Worm (Caenorhabditis elegans) whole organism, young adult: ENCODE data around the gene cutl-15.

Experiments
- B0336.3 ChIP-seq: fragments of 200-800 bp; sonication (Bioruptor generic); IDR thresholded peaks from 2 replicates; pipeline ENCODE4 v1.3.6; 2022; ENCODE audit warnings: missing genetic modification characterization, missing compliant biosample characterization
- D2030.7 ChIP-seq: fragments of 200-800 bp; sonication (Bioruptor generic); IDR thresholded peaks from 2 replicates; pipeline ENCODE4 v1.3.6; 2022; ENCODE audit warnings: missing genetic modification reagents, missing genetic modification characterization, missing compliant biosample characterization
- F10E7.11 ChIP-seq: sonication (generic microtip); optimal IDR thresholded peaks from 2 replicates; lab custom pipeline; 2017; ENCODE audit warnings: mild to moderate bottlenecking, missing genetic modification characterization, moderate library complexity, missing compliant biosample characterization
- F22D6.2 ChIP-seq: sonication (generic microtip); optimal IDR thresholded peaks from 2 replicates; lab custom pipeline; 2016; ENCODE audit warnings: mild to moderate bottlenecking, missing genetic modification characterization, missing compliant biosample characterization
- F37B4.10 ChIP-seq: fragments of 200-800 bp; sonication (Bioruptor generic); IDR thresholded peaks from 2 replicates; pipeline ENCODE4 v1.3.6; 2022; ENCODE audit warnings: missing genetic modification characterization, missing compliant biosample characterization
- F57A8.1 ChIP-seq: fragments of 200-800 bp; sonication (Bioruptor generic); optimal IDR thresholded peaks from 2 replicates; lab custom pipeline; 2018; ENCODE audit warnings: mild to moderate bottlenecking, missing genetic modification characterization, moderate library complexity, missing compliant biosample characterization
- Y56A3A.18 ChIP-seq: fragments of 200-800 bp; sonication (Bioruptor generic); IDR thresholded peaks from 2 replicates; pipeline ENCODE4 v1.3.6; 2022; ENCODE audit warnings: missing genetic modification reagents, missing genetic modification characterization, missing compliant biosample characterization
- Y67H2A.10 ChIP-seq: fragments of 200-800 bp; sonication (Bioruptor generic); conservative IDR thresholded peaks from 2 replicates; pipeline ENCODE4 v1.3.6; 2022; ENCODE audit warnings: missing genetic modification reagents, missing genetic modification characterization, missing compliant biosample characterization
- Y79H2A.3 ChIP-seq: fragments of 200-800 bp; sonication (Bioruptor generic); conservative IDR thresholded peaks from 2 replicates; pipeline ENCODE4 v1.3.6; 2022; ENCODE audit warnings: missing genetic modification reagents, missing genetic modification characterization, missing compliant biosample characterization
- Y95B8A.8 ChIP-seq: fragments of 200-800 bp; sonication (Bioruptor generic); IDR thresholded peaks from 2 replicates; pipeline ENCODE4 v1.3.6; 2022; ENCODE audit warnings: missing genetic modification reagents, missing genetic modification characterization, missing compliant biosample characterization
- akir-1 ChIP-seq: fragments of 200-800 bp; sonication (Bioruptor generic); optimal IDR thresholded peaks from 2 replicates; lab custom pipeline; 2018; ENCODE audit warnings: mild to moderate bottlenecking, missing genetic modification characterization, moderate library complexity, missing compliant biosample characterization
- ama-1 ChIP-seq, 3 experiments: fragments of 150-350 bp in 1 of 3; sonication (generic microtip) in 2 of 3; optimal IDR thresholded peaks; 2 replicates each; lab custom pipeline; 2014 to 2018; ENCODE audit warnings: missing biosample characterization in 2 of 3, missing genetic modification characterization in 2 of 3, missing genetic modification reagents in 2 of 3
- atf-7 ChIP-seq: sonication (generic microtip); optimal IDR thresholded peaks from 2 replicates; lab custom pipeline; 2017; ENCODE audit warnings: mild to moderate bottlenecking, missing genetic modification characterization, missing compliant biosample characterization
- bed-2 ChIP-seq: fragments of 200-800 bp; sonication (Bioruptor generic); IDR thresholded peaks from 2 replicates; pipeline ENCODE4 v1.3.6; 2022; ENCODE audit warnings: missing genetic modification reagents, missing genetic modification characterization, missing compliant biosample characterization
- ccch-3 ChIP-seq: fragments of 200-800 bp; sonication (Bioruptor generic); optimal IDR thresholded peaks from 2 replicates; lab custom pipeline; 2018; ENCODE audit warnings: mild to moderate bottlenecking, missing genetic modification characterization, missing compliant biosample characterization
- cebp-1 ChIP-seq, 2 experiments: fragments of 200-800 bp in 1 of 2; sonication (Bioruptor generic) in 1 of 2; sonication (generic microtip) in 1 of 2; IDR thresholded peaks in 1 of 2; optimal IDR thresholded peaks in 1 of 2; 2 replicates each; pipeline versions ENCODE4 v1.3.6 to Lab custom; 2017 to 2022; ENCODE audit warnings: missing compliant biosample characterization in 2 of 2, missing genetic modification characterization in 2 of 2, mild to moderate bottlenecking in 1 of 2, missing genetic modification reagents in 1 of 2, moderate library complexity in 1 of 2
- cebp-2 ChIP-seq: fragments of 200-800 bp; sonication (Bioruptor generic); IDR thresholded peaks from 2 replicates; pipeline ENCODE4 v1.3.6; 2022; ENCODE audit warnings: missing genetic modification characterization, missing compliant biosample characterization
- ceh-100 ChIP-seq: fragments of 200-800 bp; sonication (Bioruptor generic); IDR thresholded peaks from 2 replicates; pipeline ENCODE4 v1.3.6; 2022; ENCODE audit warnings: missing genetic modification reagents, missing genetic modification characterization, missing compliant biosample characterization
- ceh-27 ChIP-seq: fragments of 200-800 bp; sonication (Bioruptor generic); optimal IDR thresholded peaks from 2 replicates; lab custom pipeline; 2018; ENCODE audit warnings: mild to moderate bottlenecking, missing genetic modification characterization, moderate library complexity, missing compliant biosample characterization
- die-1 ChIP-seq: sonication (generic microtip); optimal IDR thresholded peaks from 2 replicates; lab custom pipeline; 2016; ENCODE audit warnings: missing genotype, mild to moderate bottlenecking, missing genetic modification characterization, missing compliant biosample characterization
- hlh-26 ChIP-seq: fragments of 200-800 bp; sonication (Bioruptor generic); conservative IDR thresholded peaks from 2 replicates; pipeline ENCODE4 v1.3.6; 2022; ENCODE audit warnings: missing genetic modification reagents, missing genetic modification characterization, missing compliant biosample characterization
- lin-26 ChIP-seq: fragments of 200-800 bp; sonication (Bioruptor generic); IDR thresholded peaks from 2 replicates; pipeline ENCODE4 v1.3.6; 2022; ENCODE audit warnings: missing genetic modification reagents, missing genetic modification characterization, missing compliant biosample characterization
- lin-35 ChIP-seq, 3 experiments: fragments of 150-350 bp in 2 of 3; sonication (generic microtip) in 1 of 3; optimal IDR thresholded peaks; 2 replicates each; lab custom pipeline; 2014 to 2018; ENCODE audit warnings: missing biosample characterization in 3 of 3, missing genetic modification characterization in 3 of 3, missing genetic modification reagents in 3 of 3
- lsl-1 ChIP-seq: fragments of 200-800 bp; sonication (Bioruptor generic); optimal IDR thresholded peaks from 2 replicates; lab custom pipeline; 2018; ENCODE audit warnings: mild to moderate bottlenecking, missing genetic modification characterization, moderate library complexity, missing compliant biosample characterization
- mcd-1 ChIP-seq: fragments of 200-800 bp; sonication (Bioruptor generic); IDR thresholded peaks from 2 replicates; pipeline ENCODE4 v1.3.6; 2022; ENCODE audit warnings: missing genetic modification reagents, missing genetic modification characterization, missing compliant biosample characterization
- mel-28 ChIP-seq: sonication (generic microtip); optimal IDR thresholded peaks from 2 replicates; lab custom pipeline; 2016; ENCODE audit warnings: borderline replicate concordance, mild to moderate bottlenecking, missing genetic modification characterization, missing compliant biosample characterization
- nfyb-1 ChIP-seq: fragments of 200-800 bp; sonication (Bioruptor generic); IDR thresholded peaks from 2 replicates; pipeline ENCODE4 v1.3.6; 2022; ENCODE audit warnings: missing genetic modification reagents, missing genetic modification characterization, missing compliant biosample characterization
- nhr-120 ChIP-seq: fragments of 200-800 bp; sonication (Bioruptor generic); IDR thresholded peaks from 2 replicates; pipeline ENCODE4 v1.3.6; 2022; ENCODE audit warnings: missing genetic modification characterization, missing compliant biosample characterization
- nhr-80 ChIP-seq: sonication (generic microtip); optimal IDR thresholded peaks from 2 replicates; lab custom pipeline; 2016; ENCODE audit warnings: missing genetic modification characterization, missing compliant biosample characterization
- pha-4 ChIP-seq: fragments of 150-350 bp; sonication (generic microtip); optimal IDR thresholded peaks from 2 replicates; lab custom pipeline; 2014; ENCODE audit warnings: missing biosample characterization, missing genetic modification reagents, missing genetic modification characterization
- rcor-1 ChIP-seq: fragments of 200-800 bp; sonication (Bioruptor generic); IDR thresholded peaks from 2 replicates; pipeline ENCODE4 v1.3.6; 2022; ENCODE audit warnings: missing genetic modification reagents, missing genetic modification characterization, missing compliant biosample characterization
- sdz-38 ChIP-seq: sonication (generic microtip); optimal IDR thresholded peaks from 2 replicates; lab custom pipeline; 2016; ENCODE audit warnings: missing genotype, missing genetic modification characterization, missing compliant biosample characterization
- sea-2 ChIP-seq: fragments of 200-800 bp; sonication (Bioruptor generic); IDR thresholded peaks from 2 replicates; pipeline ENCODE4 v1.3.6; 2022; ENCODE audit warnings: missing genetic modification characterization, missing compliant biosample characterization
- snpc-1.1 ChIP-seq: sonication (generic microtip); optimal IDR thresholded peaks from 2 replicates; lab custom pipeline; 2017; ENCODE audit warnings: missing genetic modification characterization, mild to moderate bottlenecking, missing compliant biosample characterization, antibody characterized with exemption, moderate library complexity, missing genotype, missing genetic modification reagents; ENCODE audit not compliant: insufficient read depth
- sptf-2 ChIP-seq: fragments of 200-800 bp; sonication (Bioruptor generic); optimal IDR thresholded peaks from 2 replicates; lab custom pipeline; 2018; ENCODE audit warnings: mild to moderate bottlenecking, missing genetic modification characterization, missing compliant biosample characterization
- unc-130 ChIP-seq: sonication (generic microtip); optimal IDR thresholded peaks from 2 replicates; lab custom pipeline; 2016; ENCODE audit warnings: missing genetic modification reagents, missing genetic modification characterization, missing compliant biosample characterization
- unc-62 ChIP-seq: fragments of 150-350 bp; optimal IDR thresholded peaks from 2 replicates; lab custom pipeline; 2014; ENCODE audit warnings: missing biosample characterization, missing genetic modification reagents, missing genetic modification characterization
- xnd-1 ChIP-seq: sonication (generic microtip); optimal IDR thresholded peaks from 2 replicates; lab custom pipeline; 2016; ENCODE audit warnings: missing genotype, missing genetic modification reagents, missing genetic modification characterization, missing compliant biosample characterization
- zim-3 ChIP-seq: sonication (generic microtip); optimal IDR thresholded peaks from 2 replicates; lab custom pipeline; 2017; ENCODE audit warnings: mild to moderate bottlenecking, missing genetic modification characterization, moderate library complexity, missing compliant biosample characterization

Gene cutl-15

DNA sequence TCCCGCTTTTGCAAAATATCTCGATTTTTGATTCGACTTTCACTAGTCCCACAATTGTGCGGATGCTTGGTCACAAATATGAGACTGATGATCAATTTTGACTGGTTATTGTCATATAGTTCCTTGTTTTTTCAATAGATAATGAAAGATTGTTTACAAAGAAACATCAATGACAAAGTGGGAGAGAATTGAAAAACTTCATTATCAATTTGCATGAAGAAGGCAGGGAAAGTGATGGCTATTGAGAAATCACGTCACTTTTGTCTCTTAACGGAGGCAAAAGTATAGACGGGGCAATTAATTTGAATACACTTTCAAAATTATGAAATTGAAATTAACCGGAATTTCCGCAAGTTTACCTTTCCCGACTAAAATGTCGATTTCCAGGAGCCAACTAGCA is 24.3 kb downstream of the cutl-15 start:
- TF ChIP-seq akir-1 (GFP tag; lab: Kevin White, UChicago) (no peak), Y95B8A.8 (GFP tag; lab: Robert Waterston, UW) (no peak), nhr-80 (peak; percentile 47), B0336.3 (GFP tag; lab: Robert Waterston, UW) (no peak), ceh-27 (no peak)

DNA sequence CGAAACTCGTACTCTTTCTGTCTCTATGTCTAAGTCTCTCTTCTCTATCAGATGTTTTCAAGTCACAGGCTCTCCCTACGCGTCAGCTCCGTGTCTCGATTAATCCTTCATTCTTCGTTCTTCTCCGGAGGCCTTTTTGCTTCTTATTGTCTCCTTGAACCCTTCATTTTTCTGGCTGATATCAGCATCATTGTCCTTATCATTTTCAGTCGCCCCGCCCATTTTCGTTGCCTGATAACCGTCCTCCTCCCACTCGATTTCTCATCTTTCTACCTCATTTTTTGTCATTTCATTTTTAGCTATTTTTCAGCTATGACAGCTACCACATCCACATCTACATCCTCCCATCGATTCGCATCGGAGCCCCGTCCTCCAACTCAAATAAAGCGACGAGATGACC is 25.3 kb downstream of the cutl-15 start, which contains the start of gene B0457.6:
TSS of gene B0457.6 (plus strand) at position 284 of the 400 bp plus-strand sequence.
- TF ChIP-seq nhr-80, result peak; percentile 67
- TF ChIP-seq bed-2 (GFP tag; lab: Robert Waterston, UW), result no peak
- TF ChIP-seq, all 124 proteins: peak for 1

DNA sequence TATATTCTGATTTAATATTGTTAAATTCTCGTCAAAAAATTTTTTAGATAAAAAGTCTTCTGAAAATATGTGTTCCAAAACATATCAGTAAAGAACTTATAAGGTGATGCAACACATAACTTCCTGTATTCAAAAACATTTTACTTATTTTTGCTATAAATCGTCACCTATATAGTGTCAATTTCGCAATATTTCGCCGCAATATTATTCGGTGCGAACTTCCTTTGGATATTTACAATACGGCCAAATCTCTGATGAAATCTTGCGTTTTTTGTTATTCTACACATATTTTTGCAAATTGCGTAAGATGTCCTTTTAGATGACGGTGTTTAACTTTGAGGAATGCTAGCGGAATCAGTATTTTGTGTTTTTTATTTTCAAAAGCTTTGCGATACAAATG is 26.0 kb downstream of the cutl-15 start:
- no peak for TF ChIP-seq ceh-100
- TF ChIP-seq cebp-1 (GFP tag; IDR thresholded peaks at IDR 0.05; lab: Robert Waterston, UW), result no peak
- peak; percentile 80 for TF ChIP-seq cebp-1 (tag; optimal IDR thresholded peaks at IDR 0.05; lab: Kevin White, UChicago)

DNA sequence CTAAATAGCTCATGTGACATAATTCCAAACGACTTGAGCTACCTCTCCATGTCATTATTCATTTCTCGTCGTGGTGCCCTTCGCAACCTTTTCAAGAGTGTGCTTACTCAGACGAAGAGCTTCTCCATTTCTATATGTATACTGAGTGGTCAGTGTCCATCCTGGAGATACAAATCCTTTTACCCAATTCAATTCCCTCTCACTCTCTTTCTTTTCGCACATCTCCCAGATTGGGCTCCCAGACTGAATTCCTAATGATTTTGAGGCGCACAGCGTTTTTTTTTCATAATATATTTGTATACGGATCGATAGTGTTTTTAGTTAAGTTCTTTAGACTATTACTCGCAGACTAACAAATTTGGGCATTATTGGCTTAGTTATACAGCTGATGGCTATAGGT is 26.5 kb downstream of the cutl-15 start:
- no peak for TF ChIP-seq mel-28
- TF ChIP-seq F10E7.11 (tag; lab: Kevin White, UChicago), result no peak
- no peak for TF ChIP-seq snpc-1.1 (tag; lab: Kevin White, UChicago)
- no peak for TF ChIP-seq Y79H2A.3 (GFP tag; lab: Robert Waterston, UW)
- no peak for TF ChIP-seq F57A8.1 (GFP tag; lab: Kevin White, UChicago)
- no peak for TF ChIP-seq F37B4.10 (GFP tag; lab: Robert Waterston, UW)
- TF ChIP-seq nhr-120 (GFP tag; lab: Robert Waterston, UW), result no peak
- no peak for TF ChIP-seq die-1 (tag; lab: Kevin White, UChicago)
- no peak for TF ChIP-seq lin-26 (GFP tag; lab: Robert Waterston, UW)
- no peak for TF ChIP-seq xnd-1 (tag; lab: Kevin White, UChicago)
- no peak for TF ChIP-seq unc-130
- no peak for TF ChIP-seq lsl-1 (GFP tag; lab: Kevin White, UChicago)
- no peak for TF ChIP-seq F22D6.2 (tag; lab: Kevin White, UChicago)
- no peak for TF ChIP-seq sdz-38 (tag; lab: Kevin White, UChicago)
- no peak for TF ChIP-seq sea-2
- TF ChIP-seq lin-35 (GFP tag; optimal IDR thresholded peaks at IDR 0.05; lab: Kevin White, UChicago), result no peak
- TF ChIP-seq, all 124 proteins: peak for 0

DNA sequence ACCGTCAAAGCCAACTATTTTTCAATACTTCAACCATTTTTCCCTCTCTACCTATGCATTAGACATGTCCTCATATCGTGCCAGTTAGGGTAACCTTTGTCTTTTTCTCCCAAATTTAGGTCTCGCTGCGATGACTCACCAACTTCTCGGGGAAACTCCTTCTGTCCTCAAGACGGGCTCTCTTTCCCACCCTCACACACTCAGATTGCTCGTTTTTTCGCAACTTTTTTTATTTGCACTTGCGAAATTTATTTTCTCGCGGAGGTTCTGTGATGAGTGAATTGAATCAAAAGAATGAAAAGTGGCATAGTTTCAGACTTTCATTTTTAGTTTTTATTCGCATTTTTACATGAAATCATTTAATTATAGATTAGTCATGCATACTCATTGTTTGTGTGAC is 27.2 kb downstream of the cutl-15 start:
- TF ChIP-seq unc-62 (GFP tag; lab: Kevin White, UChicago) (no peak), cebp-1 (GFP tag; IDR thresholded peaks at IDR 0.05; lab: Robert Waterston, UW) (no peak), cebp-1 (tag; optimal IDR thresholded peaks at IDR 0.05; lab: Kevin White, UChicago) (peak; percentile 75)

DNA sequence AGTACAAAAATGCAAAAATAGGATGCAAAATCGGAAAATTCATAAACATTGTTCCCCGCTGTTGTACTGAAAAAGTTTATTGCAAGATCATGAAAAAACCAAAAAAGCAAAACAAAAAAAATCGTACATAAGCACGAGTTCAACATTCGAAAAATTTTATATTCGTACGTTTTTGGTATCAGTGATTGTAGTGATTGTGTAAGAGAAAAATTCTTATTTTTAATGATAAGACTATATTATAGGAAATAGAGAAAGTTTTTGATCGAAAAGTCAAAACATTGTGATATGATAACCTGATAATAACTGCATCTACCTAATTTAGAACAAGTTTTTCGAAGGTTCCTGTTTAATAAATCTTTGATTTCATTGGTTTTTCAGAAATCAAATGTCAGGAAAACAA is 30.1 kb downstream of the cutl-15 start:
- TF ChIP-seq ccch-3 (no peak), akir-1 (GFP tag; lab: Kevin White, UChicago) (no peak), mcd-1 (no peak)

DNA sequence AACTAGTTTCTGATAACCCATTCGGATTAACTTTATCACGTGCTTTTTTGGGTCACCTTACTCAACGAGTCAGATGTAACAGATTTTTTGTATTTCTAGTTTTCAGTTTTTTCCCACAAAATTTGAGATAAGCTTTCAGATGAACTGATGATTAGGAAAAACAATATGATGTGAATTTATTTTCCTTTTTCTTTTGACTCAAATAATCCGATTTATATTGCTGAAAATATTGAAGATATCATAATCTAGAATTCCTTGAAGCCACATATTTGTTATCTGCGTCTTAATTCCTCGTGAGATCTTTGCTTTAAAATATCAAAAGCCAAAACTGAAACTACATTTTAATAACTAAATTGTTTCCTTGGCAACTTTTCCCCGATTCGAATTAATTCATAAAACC is 30.8 kb downstream of the cutl-15 start:
- TF ChIP-seq rcor-1 (no peak), nfyb-1 (GFP tag; lab: Robert Waterston, UW) (no peak), ama-1 (optimal IDR thresholded peaks at IDR 0.05; lab: Kevin White, UChicago) (no peak), ama-1 (GFP tag; optimal IDR thresholded peaks at IDR 0.05; lab: Kevin White, UChicago) (no peak), Y56A3A.18 (no peak), sptf-2 (GFP tag; lab: Kevin White, UChicago) (no peak), hlh-26 (GFP tag; lab: Robert Waterston, UW) (no peak), zim-3 (no peak), Y67H2A.10 (GFP tag; lab: Robert Waterston, UW) (no peak), cebp-2 (no peak), D2030.7 (no peak), pha-4 (tag; lab: Kevin White, UChicago) (no peak), atf-7 (no peak), mel-28 (no peak)
